Fruit fly (Drosophila melanogaster): Measurements from ENCODE around the gene CG18599.

- TF ChIP-seq klu (GFP tag; IDR thresholded peaks at IDR 0.05): no peak
- no peak for TF ChIP-seq HLH4C (GFP tag; IDR thresholded peaks at IDR 0.05; ENCODE audit: partially characterized antibody)
- no peak for TF ChIP-seq CG10654 (GFP tag; optimal IDR thresholded peaks at IDR 0.05)
These were observed 22.5 kb upstream of the CG18599 start for dm6 chr3R:18245044-18245596.

All from whole organism, embryonic.